Worm (Caenorhabditis elegans) whole organism, L1 larva: ENCODE data around the gene ttr-42.

Experiments
- C04F5.9 ChIP-seq: sonication (generic microtip); optimal IDR thresholded peaks from 2 replicates; lab custom pipeline; 2016; ENCODE audit warnings: missing genetic modification characterization, missing compliant biosample characterization
- F16B12.6 ChIP-seq: fragments of 150-350 bp; optimal IDR thresholded peaks from 2 replicates; lab custom pipeline; 2014; ENCODE audit warnings: missing biosample characterization, missing genetic modification characterization
- Y116A8C.19 ChIP-seq: sonication (generic microtip); optimal IDR thresholded peaks from 2 replicates; lab custom pipeline; 2016; ENCODE audit warnings: missing compliant biosample characterization, missing genetic modification characterization, borderline replicate concordance
- aha-1 ChIP-seq: fragments of 150-350 bp; optimal IDR thresholded peaks from 2 replicates; lab custom pipeline; 2014; ENCODE audit warnings: missing biosample characterization, missing genetic modification characterization
- blmp-1 ChIP-seq: fragments of 150-350 bp; optimal IDR thresholded peaks from 2 replicates; lab custom pipeline; 2014; ENCODE audit warnings: missing biosample characterization, missing genetic modification characterization
- ceh-63 ChIP-seq: fragments of 200-800 bp; sonication (Bioruptor generic); optimal IDR thresholded peaks from 2 replicates; lab custom pipeline; 2018; ENCODE audit warnings: mild to moderate bottlenecking, missing genetic modification characterization, missing compliant biosample characterization
- ceh-8 ChIP-seq: fragments of 200-800 bp; sonication (Bioruptor generic); optimal IDR thresholded peaks from 2 replicates; lab custom pipeline; 2018; ENCODE audit warnings: mild to moderate bottlenecking, missing genetic modification characterization, moderate library complexity, missing compliant biosample characterization
- ceh-90 ChIP-seq: sonication (generic microtip); optimal IDR thresholded peaks from 2 replicates; lab custom pipeline; 2016; ENCODE audit warnings: missing genetic modification characterization, missing compliant biosample characterization
- dpl-1 ChIP-seq, 3 experiments: fragments of 150-350 bp in 2 of 3; sonication (generic microtip) in 1 of 3; optimal IDR thresholded peaks; 2 replicates each; lab custom pipeline; 2014 to 2017; ENCODE audit warnings: missing biosample characterization in 3 of 3, missing genetic modification characterization in 3 of 3, missing genetic modification reagents in 3 of 3
- dsc-1 ChIP-seq: sonication (generic microtip); optimal IDR thresholded peaks from 2 replicates; lab custom pipeline; 2016; ENCODE audit warnings: mild to moderate bottlenecking, missing genetic modification characterization, missing compliant biosample characterization
- efl-3 ChIP-seq: fragments of 200-800 bp; sonication (Bioruptor generic); optimal IDR thresholded peaks from 2 replicates; lab custom pipeline; 2018; ENCODE audit warnings: mild to moderate bottlenecking, missing genetic modification characterization, missing compliant biosample characterization
- egl-13 ChIP-seq: sonication (generic microtip); optimal IDR thresholded peaks from 2 replicates; lab custom pipeline; 2016; ENCODE audit warnings: missing genotype, missing genetic modification reagents, missing genetic modification characterization, missing compliant biosample characterization
- elt-3 ChIP-seq, 6 experiments: fragments of 150-350 bp in 1 of 6; sonication (generic microtip); optimal IDR thresholded peaks; 2 replicates each; lab custom pipeline; 2017 to 2018; ENCODE audit warnings: missing biosample characterization in 6 of 6, missing genetic modification characterization in 6 of 6, inconsistent platforms in 1 of 6
- fkh-8 ChIP-seq: sonication (generic microtip); optimal IDR thresholded peaks from 2 replicates; lab custom pipeline; 2016; ENCODE audit warnings: mild to moderate bottlenecking, missing genetic modification characterization, missing compliant biosample characterization
- fos-1 ChIP-seq: fragments of 150-350 bp; optimal IDR thresholded peaks from 2 replicates; lab custom pipeline; 2014; ENCODE audit warnings: missing biosample characterization, missing genetic modification characterization
- hlh-17 ChIP-seq: fragments of 200-800 bp; sonication (Bioruptor generic); optimal IDR thresholded peaks from 2 replicates; lab custom pipeline; 2018; ENCODE audit warnings: missing genetic modification characterization, mild to moderate bottlenecking, missing compliant biosample characterization, moderate library complexity, borderline replicate concordance
- hpl-2 ChIP-seq: fragments of 150-350 bp; optimal IDR thresholded peaks from 2 replicates; lab custom pipeline; 2014; ENCODE audit warnings: missing biosample characterization, missing genetic modification reagents, missing genetic modification characterization
- irx-1 ChIP-seq: sonication (generic microtip); optimal IDR thresholded peaks from 2 replicates; lab custom pipeline; 2016; ENCODE audit warnings: missing genetic modification characterization, missing compliant biosample characterization
- isw-1 ChIP-seq: fragments of 200-800 bp; sonication (Bioruptor generic); IDR thresholded peaks from 2 replicates; pipeline ENCODE4 v1.3.6; 2022; ENCODE audit warnings: missing genetic modification characterization, missing compliant biosample characterization
- lin-14 ChIP-seq: fragments of 200-800 bp; sonication (Bioruptor generic); optimal IDR thresholded peaks from 2 replicates; lab custom pipeline; 2018; ENCODE audit warnings: mild to moderate bottlenecking, missing genetic modification characterization, moderate library complexity, missing compliant biosample characterization
- lin-15B ChIP-seq: fragments of 150-350 bp; sonication (generic microtip); optimal IDR thresholded peaks from 3 replicates; lab custom pipeline; 2014; ENCODE audit warnings: missing biosample characterization, missing genetic modification characterization
- lin-35 ChIP-seq, 2 experiments: fragments of 150-350 bp; optimal IDR thresholded peaks; 2 replicates each; lab custom pipeline; 2014; ENCODE audit warnings: missing biosample characterization in 2 of 2, missing genetic modification characterization in 2 of 2, missing genetic modification reagents in 2 of 2
- lsy-2 ChIP-seq, 2 experiments: fragments of 150-350 bp; optimal IDR thresholded peaks; 2 replicates each; lab custom pipeline; 2014; ENCODE audit warnings: missing biosample characterization in 2 of 2, missing genetic modification characterization in 2 of 2
- mab-9 ChIP-seq: fragments of 200-800 bp; sonication (Bioruptor generic); IDR thresholded peaks from 2 replicates; pipeline ENCODE4 v1.3.6; 2022; ENCODE audit warnings: missing genetic modification reagents, missing genetic modification characterization, missing compliant biosample characterization
- mdl-1 ChIP-seq, 2 experiments: fragments of 150-350 bp; optimal IDR thresholded peaks; 2 replicates each; lab custom pipeline; 2014 to 2017; ENCODE audit warnings: missing biosample characterization in 2 of 2, missing genetic modification characterization in 2 of 2, inconsistent platforms in 1 of 2
- mef-2 ChIP-seq: fragments of 150-350 bp; optimal IDR thresholded peaks from 2 replicates; lab custom pipeline; 2014; ENCODE audit warnings: missing biosample characterization, missing genetic modification characterization
- mep-1 ChIP-seq: fragments of 150-350 bp; optimal IDR thresholded peaks from 2 replicates; lab custom pipeline; 2014; ENCODE audit warnings: missing biosample characterization, missing genetic modification characterization
- nhr-12 ChIP-seq: sonication (generic microtip); optimal IDR thresholded peaks from 2 replicates; lab custom pipeline; 2017; ENCODE audit warnings: missing biosample characterization, missing genetic modification characterization
- nhr-20 ChIP-seq: sonication (generic microtip); optimal IDR thresholded peaks from 2 replicates; lab custom pipeline; 2016; ENCODE audit warnings: mild to moderate bottlenecking, missing genetic modification characterization, missing compliant biosample characterization
- nhr-237 ChIP-seq: fragments of 150-350 bp; optimal IDR thresholded peaks from 2 replicates; lab custom pipeline; 2014; ENCODE audit warnings: missing biosample characterization, missing genetic modification characterization
- nhr-47 ChIP-seq: sonication (generic microtip); optimal IDR thresholded peaks from 2 replicates; lab custom pipeline; 2016; ENCODE audit warnings: mild to moderate bottlenecking, missing genetic modification characterization, moderate library complexity, missing compliant biosample characterization
- nhr-90 ChIP-seq: sonication (generic microtip); optimal IDR thresholded peaks from 2 replicates; lab custom pipeline; 2016; ENCODE audit warnings: mild to moderate bottlenecking, missing genetic modification characterization, missing compliant biosample characterization; ENCODE audit not compliant: poor library complexity
- pag-3 ChIP-seq: sonication (generic microtip); optimal IDR thresholded peaks from 2 replicates; lab custom pipeline; 2017; ENCODE audit warnings: missing genetic modification characterization, mild to moderate bottlenecking, missing compliant biosample characterization, antibody characterized with exemption, borderline replicate concordance; ENCODE audit not compliant: insufficient read depth
- rnt-1 ChIP-seq: sonication (generic microtip); optimal IDR thresholded peaks from 2 replicates; lab custom pipeline; 2016; ENCODE audit warnings: mild to moderate bottlenecking, missing genetic modification characterization, moderate library complexity, missing compliant biosample characterization
- skn-1 ChIP-seq: fragments of 150-350 bp; optimal IDR thresholded peaks from 2 replicates; lab custom pipeline; 2014; ENCODE audit warnings: missing biosample characterization, missing genetic modification characterization
- snpc-4 ChIP-seq: fragments of 150-350 bp; optimal IDR thresholded peaks from 2 replicates; lab custom pipeline; 2014; ENCODE audit warnings: missing biosample characterization, missing genetic modification characterization
- snu-23 ChIP-seq: sonication (generic microtip); optimal IDR thresholded peaks from 2 replicates; lab custom pipeline; 2016; ENCODE audit warnings: missing genetic modification characterization, missing compliant biosample characterization
- tlp-1 ChIP-seq: fragments of 150-350 bp; optimal IDR thresholded peaks from 2 replicates; lab custom pipeline; 2014; ENCODE audit warnings: missing biosample characterization, missing genetic modification characterization
- unc-130 ChIP-seq: fragments of 150-350 bp; optimal IDR thresholded peaks from 2 replicates; lab custom pipeline; 2017; ENCODE audit warnings: missing biosample characterization, missing genetic modification characterization, inconsistent platforms
- unc-30 ChIP-seq: sonication (generic microtip); optimal IDR thresholded peaks from 2 replicates; lab custom pipeline; 2017; ENCODE audit warnings: missing biosample characterization, missing genetic modification characterization
- zag-1 ChIP-seq: fragments of 150-350 bp; optimal IDR thresholded peaks from 2 replicates; lab custom pipeline; 2014; ENCODE audit warnings: missing biosample characterization, missing genetic modification characterization
- zip-4 ChIP-seq: fragments of 200-800 bp; sonication (Bioruptor generic); optimal IDR thresholded peaks from 2 replicates; lab custom pipeline; 2018; ENCODE audit warnings: mild to moderate bottlenecking, missing genetic modification characterization, moderate library complexity, missing compliant biosample characterization
- ztf-11 ChIP-seq, 2 experiments: sonication (generic microtip); optimal IDR thresholded peaks; 2 replicates each; lab custom pipeline; 2016 to 2017; ENCODE audit warnings: missing genetic modification characterization in 2 of 2, missing biosample characterization in 1 of 2, missing compliant biosample characterization in 1 of 2

ttr-42 gene

DNA sequence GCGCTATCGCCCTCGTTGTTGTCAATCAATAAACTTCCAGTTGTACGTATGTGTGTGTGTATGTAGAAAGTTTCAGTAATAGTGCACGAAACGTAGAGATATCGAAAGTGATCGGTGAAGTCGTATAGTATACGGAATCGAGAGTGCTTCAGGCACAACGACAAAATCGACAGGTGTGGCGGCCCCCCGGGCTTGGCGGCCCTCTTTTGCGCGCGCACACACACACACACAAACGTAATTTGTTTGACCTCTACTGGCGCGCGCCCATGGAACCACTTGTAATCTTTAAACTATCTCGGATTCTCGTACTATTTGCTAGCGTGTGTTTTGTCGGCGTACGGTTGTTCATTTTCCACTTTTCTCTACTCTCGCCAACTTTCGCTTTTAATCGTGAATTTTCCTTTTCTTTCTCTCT lies 14.1 kb downstream of the ttr-42 start (continued):
- no peak for TF ChIP-seq snpc-4 (tag; lab: Kevin White, UChicago)
- peak; percentile 70 for TF ChIP-seq rnt-1
- no peak for TF ChIP-seq nhr-237 (tag; lab: Kevin White, UChicago)
- peak; percentile 83 for TF ChIP-seq skn-1 (tag; lab: Kevin White, UChicago)
- no peak for TF ChIP-seq ceh-90 (tag; lab: Kevin White, UChicago)
- peak; percentile 30 to 42 (median 38) for TF ChIP-seq dpl-1 (GFP tag; optimal IDR thresholded peaks at IDR 0.05; lab: Kevin White, UChicago)
- TF ChIP-seq Y116A8C.19 = no peak
- peak; percentile 28 to 55 for TF ChIP-seq lsy-2 (tag; optimal IDR thresholded peaks at IDR 0.05; lab: Kevin White, UChicago)
- peak; percentile 79 for TF ChIP-seq unc-130 (tag; lab: Kevin White, UChicago)

DNA sequence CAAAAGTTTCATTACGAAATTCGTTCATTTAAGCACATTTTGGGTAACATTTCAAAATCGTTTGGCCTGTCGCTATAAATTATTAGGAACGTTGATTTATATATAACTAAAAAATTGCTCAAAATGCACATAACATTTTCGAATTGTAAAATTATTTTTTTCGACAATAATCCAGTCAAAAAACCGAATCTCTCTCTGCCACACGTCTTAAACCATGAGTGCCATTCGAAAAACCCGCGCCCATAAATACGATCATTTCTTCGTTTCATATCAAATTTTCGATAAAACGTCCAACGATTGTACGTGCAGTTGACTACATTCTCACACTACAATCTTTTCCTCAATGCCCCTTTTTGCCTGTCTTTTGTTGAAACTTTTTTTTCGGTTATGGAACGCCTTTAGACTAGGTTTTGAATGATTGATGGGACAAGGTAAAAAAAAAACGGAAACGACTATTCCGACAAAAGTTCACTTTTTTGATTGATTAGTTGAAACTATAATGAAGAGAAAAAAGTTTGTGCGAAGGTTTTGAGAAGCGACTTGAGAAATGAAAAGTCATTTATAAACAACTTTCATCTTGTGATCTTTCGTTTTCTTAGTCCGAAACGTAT lies 15.2 kb downstream of the ttr-42 start:
- TF ChIP-seq fkh-8 (tag; lab: Kevin White, UChicago) (no peak), lin-14 (GFP tag; lab: Kevin White, UChicago) (peak; percentile 35), ceh-8 (no peak), unc-30 (no peak), pag-3 (tag; lab: Kevin White, UChicago) (peak; percentile 8), dsc-1 (tag; lab: Kevin White, UChicago) (no peak), mdl-1 (tag; optimal IDR thresholded peaks at IDR 0.05; lab: Kevin White, UChicago) (peak in 1 of 2 experiments; percentile 4), egl-13 (tag; lab: Kevin White, UChicago) (no peak), zip-4 (GFP tag; lab: Kevin White, UChicago) (no peak), aha-1 (tag; lab: Kevin White, UChicago) (no peak), ceh-63 (GFP tag; lab: Kevin White, UChicago) (no peak), nhr-47 (no peak), efl-3 (GFP tag; lab: Kevin White, UChicago) (no peak), skn-1 (tag; lab: Kevin White, UChicago) (no peak), tlp-1 (tag; lab: Kevin White, UChicago) (no peak), nhr-20 (tag; lab: Kevin White, UChicago) (peak; percentile 39), mef-2 (tag; lab: Kevin White, UChicago) (no peak), nhr-12 (tag; lab: Kevin White, UChicago) (no peak), C04F5.9 (tag; lab: Kevin White, UChicago) (no peak), F16B12.6 (no peak), irx-1 (tag; lab: Kevin White, UChicago) (no peak), lin-35 (GFP tag; optimal IDR thresholded peaks at IDR 0.05; lab: Kevin White, UChicago) (peak in 1 of 2 experiments; percentile 7), nhr-90 (no peak), hlh-17 (GFP tag; lab: Kevin White, UChicago) (no peak), unc-130 (tag; lab: Kevin White, UChicago) (no peak), blmp-1 (peak; percentile 60), lsy-2 (tag; optimal IDR thresholded peaks at IDR 0.05; lab: Kevin White, UChicago) (peak in 1 of 2 experiments; percentile 11), elt-3 (tag; optimal IDR thresholded peaks at IDR 0.05; lab: Kevin White, UChicago) (peak in 1 of 6 experiments; percentile 34), lin-15B (no peak)

DNA sequence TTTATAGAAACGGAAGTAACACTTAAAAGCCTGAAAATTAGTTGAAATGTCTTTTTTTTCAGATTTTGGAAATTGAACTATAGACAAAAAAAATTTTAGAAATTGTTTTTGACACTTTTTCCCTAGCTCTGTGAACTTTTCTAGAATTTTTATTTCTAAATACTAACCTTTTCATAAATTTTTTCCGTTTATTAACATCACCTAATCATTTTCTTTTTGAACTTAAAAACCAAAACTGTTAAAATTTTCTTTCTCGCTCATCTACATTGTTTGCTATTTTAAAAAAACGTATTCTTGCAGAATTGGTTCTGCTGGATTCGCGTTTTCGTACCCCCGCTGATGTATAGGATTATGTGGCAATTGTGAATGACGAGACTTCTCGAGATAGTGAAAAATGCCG lies 16.2 kb downstream of the ttr-42 start, which contains the start of the genes nhr-40 and T03G6.7:
Gene nhr-40, plus strand, starts transcription at position 301 of the 400 bp plus-strand sequence.
Gene T03G6.7, plus strand, starts transcription at position 337 of the 400 bp plus-strand sequence.
- no peak for TF ChIP-seq efl-3 (GFP tag; lab: Kevin White, UChicago)
- TF ChIP-seq isw-1 (GFP tag; lab: Robert Waterston, UW) = no peak
- no peak for TF ChIP-seq nhr-90
- TF ChIP-seq hpl-2 = no peak
- TF ChIP-seq ztf-11 (tag; optimal IDR thresholded peaks at IDR 0.05; lab: Kevin White, UChicago) = no peak
- TF ChIP-seq fos-1 (tag; lab: Kevin White, UChicago) = no peak
- TF ChIP-seq dpl-1 (GFP tag; optimal IDR thresholded peaks at IDR 0.05; lab: Kevin White, UChicago) = no peak
- TF ChIP-seq zag-1 (tag; lab: Kevin White, UChicago) = no peak
- no peak for TF ChIP-seq snu-23 (GFP tag; lab: Kevin White, UChicago)
- no peak for TF ChIP-seq mab-9
- TF ChIP-seq lsy-2 (tag; optimal IDR thresholded peaks at IDR 0.05; lab: Kevin White, UChicago) = no peak
- no peak for TF ChIP-seq Y116A8C.19
- TF ChIP-seq lin-35 (GFP tag; optimal IDR thresholded peaks at IDR 0.05; lab: Kevin White, UChicago) = no peak
- no peak for TF ChIP-seq mep-1 (tag; lab: Kevin White, UChicago)
- TF ChIP-seq lin-14 (GFP tag; lab: Kevin White, UChicago) = no peak
